Worm (Caenorhabditis elegans): ENCODE results near the gene hacd-1.

DNA sequence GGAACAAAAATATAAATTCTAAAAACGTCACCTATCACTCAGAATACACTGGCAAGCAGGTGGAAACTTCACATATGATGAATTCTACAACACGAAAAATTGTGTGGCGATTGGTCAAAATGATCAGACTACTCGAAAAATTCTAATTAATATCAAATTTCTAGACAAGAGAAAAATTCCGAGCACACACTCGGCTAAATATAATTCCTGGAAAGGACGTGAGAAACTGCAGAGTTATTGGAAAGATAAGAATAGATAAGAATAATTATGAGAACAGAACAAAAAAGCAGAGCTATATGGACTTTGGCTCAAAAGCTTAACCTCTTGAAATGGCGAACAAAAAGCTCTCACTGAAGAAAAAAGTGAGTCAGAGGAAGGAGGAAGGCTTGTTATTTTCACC is 27.1 kb downstream of the hacd-1 start:
- TF ChIP-seq lsy-2 (tag; optimal IDR thresholded peaks at IDR 0.05) (no peak), fkh-8 (tag; optimal IDR thresholded peaks at IDR 0.05) (peak; percentile 85), vab-15 (tag; optimal IDR thresholded peaks at IDR 0.05) (no peak), nhr-237 (tag; optimal IDR thresholded peaks at IDR 0.05) (no peak), lin-13 (GFP tag; optimal IDR thresholded peaks at IDR 0.05) (no peak), nhr-19 (GFP tag; conservative IDR thresholded peaks at IDR 0.05) (no peak), ceh-82 (tag; optimal IDR thresholded peaks at IDR 0.05) (no peak), nhr-11 (tag; optimal IDR thresholded peaks at IDR 0.05) (no peak), lin-14 (GFP tag; optimal IDR thresholded peaks at IDR 0.05) (peak; percentile 30)
